Fruit fly (Drosophila melanogaster) whole organism, prepupa: ENCODE results near the gene Osi15.

Source experiments
- CG11294 ChIP-seq: fragments of 200-800 bp; sonication (Bioruptor generic); IDR thresholded peaks from 2 replicates; pipeline ENCODE4 v1.3.6; 2022; ENCODE audit warnings: missing biosample characterization, missing genetic modification characterization
- CG15336 ChIP-seq: fragments of 200-800 bp; sonication (Bioruptor generic); IDR thresholded peaks from 2 replicates; pipeline ENCODE4 v1.3.6; 2022; ENCODE audit warnings: missing biosample characterization, missing genetic modification characterization
- CG16779 ChIP-seq: fragments of 200-800 bp; sonication (Bioruptor generic); optimal IDR thresholded peaks from 3 replicates; lab custom pipeline; 2017; ENCODE audit warnings: missing biosample characterization, mild to moderate bottlenecking, missing genetic modification characterization
- CG3919 ChIP-seq: fragments of 200-800 bp; sonication (Bioruptor generic); optimal IDR thresholded peaks from 3 replicates; lab custom pipeline; 2016; ENCODE audit warnings: missing biosample characterization, missing genetic modification characterization
- CG6276 ChIP-seq: fragments of 200-800 bp; sonication (Bioruptor generic); optimal IDR thresholded peaks from 2 replicates; lab custom pipeline; 2017; ENCODE audit warnings: missing biosample characterization, mild to moderate bottlenecking, missing genetic modification characterization
- CG6792 ChIP-seq: fragments of 200-800 bp; sonication (Bioruptor generic); optimal IDR thresholded peaks from 3 replicates; lab custom pipeline; 2016; ENCODE audit warnings: missing biosample characterization, missing genetic modification characterization
- Gug ChIP-seq: fragments of 200-800 bp; sonication (Bioruptor generic); IDR thresholded peaks from 2 replicates; pipeline ENCODE4 v1.3.6; 2022; ENCODE audit warnings: missing biosample characterization, missing genetic modification characterization
- Lpt ChIP-seq: fragments of 200-800 bp; sonication (Bioruptor generic); optimal IDR thresholded peaks from 3 replicates; lab custom pipeline; 2016; ENCODE audit warnings: missing biosample characterization, missing genetic modification characterization
- dac ChIP-seq: fragments of 200-800 bp; sonication (Bioruptor generic); optimal IDR thresholded peaks from 2 replicates; lab custom pipeline; 2017; ENCODE audit warnings: missing biosample characterization, mild to moderate bottlenecking, missing genetic modification characterization
- fd85E ChIP-seq: fragments of 200-800 bp; sonication (Bioruptor generic); optimal IDR thresholded peaks from 3 replicates; lab custom pipeline; 2016; ENCODE audit warnings: missing biosample characterization, missing genetic modification characterization
- lz ChIP-seq: fragments of 200-800 bp; sonication (Bioruptor generic); optimal IDR thresholded peaks from 3 replicates; lab custom pipeline; 2016; ENCODE audit warnings: missing biosample characterization, missing genetic modification characterization
- topi ChIP-seq: fragments of 200-800 bp; sonication (Bioruptor generic); optimal IDR thresholded peaks from 3 replicates; lab custom pipeline; 2016; ENCODE audit warnings: missing biosample characterization, missing genetic modification characterization

DNA sequence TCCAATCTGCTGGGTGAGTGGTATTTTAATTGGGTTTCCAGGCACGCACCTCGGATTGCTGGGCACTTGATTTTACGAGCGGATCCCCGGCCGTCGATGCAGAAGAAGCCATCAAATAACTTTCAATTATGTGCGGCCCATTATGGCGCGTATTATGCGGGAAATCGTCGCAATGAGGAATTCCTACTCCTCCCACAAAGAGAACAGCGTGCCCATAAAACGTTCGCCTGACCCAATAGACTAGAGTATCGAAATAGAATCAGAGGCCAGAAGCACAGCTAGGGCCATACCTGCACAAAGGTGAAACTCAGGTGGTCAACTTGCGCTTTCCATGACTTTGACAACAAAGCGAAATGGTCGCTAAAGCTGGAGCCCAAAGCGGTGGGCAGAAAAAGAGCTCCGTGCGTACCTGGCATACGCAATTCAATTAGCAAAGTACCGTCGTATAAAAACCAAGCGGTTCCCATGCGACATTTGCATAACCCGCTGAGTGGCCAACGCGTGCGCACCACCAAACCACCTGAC, 28.2 kb downstream of the Osi15 start, which contains the start of gene Osi18:
- TF ChIP-seq topi (GFP tag; lab: Kevin White, UChicago) = no peak
- TF ChIP-seq Gug (GFP tag; lab: Robert Waterston, UW) = no peak
- TF ChIP-seq dac = no peak
- TF ChIP-seq lz (GFP tag; lab: Kevin White, UChicago) = no peak
- no peak for TF ChIP-seq fd85E (GFP tag; lab: Kevin White, UChicago)
- no peak for TF ChIP-seq CG6792
- no peak for TF ChIP-seq CG6276 (GFP tag; lab: Kevin White, UChicago)
- TF ChIP-seq CG11294 = no peak
- TF ChIP-seq CG15336 (GFP tag; lab: Robert Waterston, UW) = no peak
- no peak for TF ChIP-seq CG3919 (GFP tag; lab: Kevin White, UChicago)
- no peak for TF ChIP-seq Lpt (GFP tag; lab: Kevin White, UChicago)
- TF ChIP-seq CG16779 = no peak
